Worm (Caenorhabditis elegans) whole organism, young adult: ENCODE results near the gene F37A4.5.

Experiments used
- aptf-2 ChIP-seq: fragments of 200-800 bp; sonication (Bioruptor generic); conservative IDR thresholded peaks from 2 replicates; pipeline ENCODE4 v1.3.6; 2022; ENCODE audit warnings: missing genetic modification reagents, missing genetic modification characterization, missing compliant biosample characterization
- efl-1 ChIP-seq: fragments of 150-350 bp; optimal IDR thresholded peaks from 2 replicates; lab custom pipeline; 2014; ENCODE audit warnings: missing biosample characterization, missing genetic modification reagents, missing genetic modification characterization
- him-1 ChIP-seq: sonication (generic microtip); optimal IDR thresholded peaks from 2 replicates; lab custom pipeline; 2016; ENCODE audit warnings: missing genotype, missing genetic modification reagents, missing genetic modification characterization, missing compliant biosample characterization
- snpc-4 ChIP-seq, 5 experiments: fragments of 150-350 bp in 1 of 5; sonication (generic microtip) in 4 of 5; optimal IDR thresholded peaks; 2 replicates each; lab custom pipeline; 2014 to 2018; ENCODE audit warnings: missing genetic modification characterization in 5 of 5, missing biosample characterization in 3 of 5, antibody characterized with exemption in 2 of 5, mild to moderate bottlenecking in 2 of 5, missing compliant biosample characterization in 2 of 5, missing genotype in 2 of 5, moderate library complexity in 2 of 5, missing genetic modification reagents in 1 of 5
- unc-130 ChIP-seq: sonication (generic microtip); optimal IDR thresholded peaks from 2 replicates; lab custom pipeline; 2016; ENCODE audit warnings: missing genetic modification reagents, missing genetic modification characterization, missing compliant biosample characterization
- ztf-26 ChIP-seq: sonication (generic microtip); optimal IDR thresholded peaks from 2 replicates; lab custom pipeline; 2017; ENCODE audit warnings: missing genetic modification characterization, missing compliant biosample characterization

DNA sequence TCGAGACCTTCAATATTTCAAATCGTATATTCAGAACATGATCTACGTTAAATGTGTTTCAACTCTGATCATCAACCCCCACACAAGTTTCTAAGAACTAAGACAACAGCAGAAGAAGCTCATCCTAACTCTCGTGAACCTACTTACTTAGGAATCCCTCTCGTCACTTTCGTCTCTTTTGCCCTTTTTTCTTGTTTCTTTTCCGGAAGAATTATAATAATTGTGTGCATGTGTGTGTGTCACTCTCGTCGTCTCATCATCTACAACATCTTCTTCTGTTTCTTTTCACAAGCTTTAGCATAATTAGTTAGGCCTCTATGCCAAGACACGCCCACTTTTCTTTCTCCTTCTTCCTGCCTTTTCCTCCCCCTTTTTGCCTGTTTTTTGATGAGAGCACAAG lies 21.2 kb upstream of the F37A4.5 start:
- TF ChIP-seq unc-130 (GFP tag; lab: Kevin White, UChicago): no peak
- no peak for TF ChIP-seq him-1 (tag; lab: Kevin White, UChicago)
- no peak for TF ChIP-seq ztf-26 (tag; lab: Kevin White, UChicago)
- no peak for TF ChIP-seq snpc-4 (GFP tag; optimal IDR thresholded peaks at IDR 0.05; lab: Kevin White, UChicago)
- no peak for TF ChIP-seq snpc-4 (tag; optimal IDR thresholded peaks at IDR 0.05; lab: Kevin White, UChicago)
- no peak for TF ChIP-seq aptf-2
- no peak for TF ChIP-seq efl-1 (GFP tag; lab: Kevin White, UChicago)
